Fruit fly (Drosophila melanogaster) whole organism, embryonic: ENCODE results near the gene Ogdh.

ENCODE experiments used
- Ada2b ChIP-seq: fragments of 200-800 bp; sonication (Bioruptor generic); IDR thresholded peaks from 2 replicates; pipeline ENCODE4 v1.3.6; 2022; ENCODE audit warnings: missing biosample characterization, missing genetic modification characterization
- BEAF-32 ChIP-seq: fragments of 200-800 bp; sonication (Bioruptor generic); optimal IDR thresholded peaks from 3 replicates; lab custom pipeline; 2017; ENCODE audit warnings: missing biosample characterization, missing genetic modification characterization, mild to moderate bottlenecking, moderate library complexity, missing genetic modification reagents
- CG10979 ChIP-seq: fragments of 200-800 bp; sonication (Bioruptor generic); optimal IDR thresholded peaks from 2 replicates; lab custom pipeline; 2018; ENCODE audit warnings: missing biosample characterization, mild to moderate bottlenecking, missing genetic modification characterization, moderate library complexity
- CG12299 ChIP-seq: fragments of 200-800 bp; sonication (Bioruptor generic); optimal IDR thresholded peaks from 2 replicates; lab custom pipeline; 2018; ENCODE audit warnings: missing biosample characterization, mild to moderate bottlenecking, missing genetic modification characterization
- CG12769 ChIP-seq: fragments of 200-800 bp; sonication (Bioruptor generic); optimal IDR thresholded peaks from 2 replicates; lab custom pipeline; 2019; ENCODE audit warnings: missing biosample characterization, mild to moderate bottlenecking, missing genetic modification characterization, moderate library complexity
- CG14014 ChIP-seq: fragments of 200-800 bp; sonication (Bioruptor generic); IDR thresholded peaks from 2 replicates; pipeline ENCODE4 v1.3.6; 2022; ENCODE audit warnings: missing biosample characterization, missing genetic modification characterization
- CG1529 ChIP-seq: fragments of 200-800 bp; sonication (Bioruptor generic); optimal IDR thresholded peaks from 3 replicates; lab custom pipeline; 2018; ENCODE audit warnings: missing biosample characterization, missing genetic modification characterization
- CG15479 ChIP-seq: fragments of 200-800 bp; sonication (Bioruptor generic); optimal IDR thresholded peaks from 3 replicates; lab custom pipeline; 2019; ENCODE audit warnings: missing biosample characterization, mild to moderate bottlenecking, missing genetic modification characterization, moderate library complexity
- CG17186 ChIP-seq: fragments of 200-800 bp; sonication (Bioruptor generic); optimal IDR thresholded peaks from 3 replicates; lab custom pipeline; 2017; ENCODE audit warnings: missing biosample characterization, missing genetic modification reagents, missing genetic modification characterization
- CG18262 ChIP-seq: fragments of 200-800 bp; optimal IDR thresholded peaks from 3 replicates; lab custom pipeline; 2019; ENCODE audit warnings: missing biosample characterization, mild to moderate bottlenecking, missing genetic modification characterization, moderate library complexity
- CG18619 ChIP-seq: fragments of 200-800 bp; sonication (Bioruptor generic); optimal IDR thresholded peaks from 3 replicates; lab custom pipeline; 2017; ENCODE audit warnings: missing biosample characterization, mild to moderate bottlenecking, missing genetic modification characterization
- CG30020 ChIP-seq: fragments of 200-800 bp; optimal IDR thresholded peaks from 2 replicates; lab custom pipeline; 2019; ENCODE audit warnings: missing biosample characterization, mild to moderate bottlenecking, missing genetic modification characterization, moderate library complexity
- CG34422 ChIP-seq: fragments of 200-800 bp; sonication (Bioruptor generic); IDR thresholded peaks from 3 replicates; pipeline ENCODE4 v1.3.6; 2022; ENCODE audit warnings: missing biosample characterization, missing genetic modification characterization
- CG6175 ChIP-seq: fragments of 200-800 bp; sonication (Bioruptor generic); IDR thresholded peaks from 3 replicates; pipeline ENCODE4 v1.3.6; 2022; ENCODE audit warnings: missing biosample characterization, missing genetic modification characterization
- CG6683 ChIP-seq: fragments of 200-800 bp; sonication (Bioruptor generic); optimal IDR thresholded peaks from 2 replicates; lab custom pipeline; 2017; ENCODE audit warnings: missing biosample characterization, mild to moderate bottlenecking, missing genetic modification characterization, missing genetic modification reagents
- CG6854 ChIP-seq: fragments of 200-800 bp; sonication (Bioruptor generic); optimal IDR thresholded peaks from 3 replicates; lab custom pipeline; 2017; ENCODE audit warnings: missing biosample characterization, mild to moderate bottlenecking, missing genetic modification characterization
- CG7372 ChIP-seq: fragments of 200-800 bp; sonication (Bioruptor generic); IDR thresholded peaks from 2 replicates; pipeline ENCODE4 v1.3.6; 2022; ENCODE audit warnings: missing biosample characterization, missing genetic modification characterization
- CG9609 ChIP-seq: fragments of 200-800 bp; sonication (Bioruptor generic); optimal IDR thresholded peaks from 3 replicates; lab custom pipeline; 2016; ENCODE audit warnings: missing biosample characterization, missing genetic modification characterization
- Camta ChIP-seq: fragments of 200-800 bp; sonication (Bioruptor generic); optimal IDR thresholded peaks from 2 replicates; lab custom pipeline; 2016; ENCODE audit warnings: missing biosample characterization, missing genetic modification characterization
- Ets97D ChIP-seq: fragments of 200-800 bp; sonication (Bioruptor generic); optimal IDR thresholded peaks from 3 replicates; lab custom pipeline; 2016; ENCODE audit warnings: missing biosample characterization, missing genetic modification characterization
- Max ChIP-seq: fragments of 200-800 bp; sonication (Bioruptor generic); optimal IDR thresholded peaks from 2 replicates; lab custom pipeline; 2016; ENCODE audit warnings: missing biosample characterization, mild to moderate bottlenecking, missing genetic modification characterization
- Meics ChIP-seq: fragments of 200-800 bp; sonication (Bioruptor generic); optimal IDR thresholded peaks from 2 replicates; lab custom pipeline; 2017; ENCODE audit warnings: missing biosample characterization, mild to moderate bottlenecking, missing genetic modification characterization
- NC2β ChIP-seq: fragments of 200-800 bp; sonication (Bioruptor generic); optimal IDR thresholded peaks from 2 replicates; lab custom pipeline; 2016; ENCODE audit warnings: missing biosample characterization, missing genetic modification characterization
- Nf-YA ChIP-seq: fragments of 200-800 bp; sonication (Bioruptor generic); IDR thresholded peaks from 2 replicates; pipeline ENCODE4 v1.3.6; 2022; ENCODE audit warnings: missing biosample characterization, missing genetic modification characterization
- Nf-YB ChIP-seq: fragments of 200-800 bp; sonication (Bioruptor generic); optimal IDR thresholded peaks from 3 replicates; lab custom pipeline; 2019; ENCODE audit warnings: missing biosample characterization, mild to moderate bottlenecking, missing genetic modification characterization, moderate library complexity
- Rfx ChIP-seq: fragments of 200-800 bp; sonication (Bioruptor generic); IDR thresholded peaks from 2 replicates; pipeline ENCODE4 v1.3.6; 2022; ENCODE audit warnings: missing biosample characterization, missing genetic modification characterization
- Scr ChIP-seq: fragments of 200-800 bp; sonication (Bioruptor generic); IDR thresholded peaks from 2 replicates; pipeline ENCODE4 v1.3.6; 2022; ENCODE audit warnings: missing biosample characterization, missing genetic modification characterization; ENCODE audit not compliant: partially characterized antibody
- Six4 ChIP-seq: fragments of 200-800 bp; sonication (Bioruptor generic); optimal IDR thresholded peaks from 2 replicates; lab custom pipeline; 2016; ENCODE audit warnings: missing biosample characterization, missing genetic modification characterization
- Sry-δ ChIP-seq: fragments of 200-800 bp; sonication (Bioruptor generic); optimal IDR thresholded peaks from 2 replicates; lab custom pipeline; 2016; ENCODE audit warnings: missing biosample characterization, missing genetic modification characterization
- Xbp1 ChIP-seq: fragments of 200-800 bp; sonication (Bioruptor generic); optimal IDR thresholded peaks from 3 replicates; lab custom pipeline; 2016; ENCODE audit warnings: missing biosample characterization, mild to moderate bottlenecking, missing genetic modification characterization
- bsh ChIP-seq, 2 experiments: fragments of 200-800 bp; sonication (Bioruptor generic); optimal IDR thresholded peaks; 2 replicates each; lab custom pipeline; 2017 to 2018; ENCODE audit warnings: mild to moderate bottlenecking in 2 of 2, missing biosample characterization in 2 of 2, missing genetic modification characterization in 2 of 2, moderate library complexity in 1 of 2
- chn ChIP-seq: fragments of 200-800 bp; sonication (Bioruptor generic); optimal IDR thresholded peaks from 2 replicates; lab custom pipeline; 2016; ENCODE audit warnings: missing biosample characterization, missing genetic modification characterization
- dan ChIP-seq: fragments of 200-800 bp; sonication (Bioruptor generic); IDR thresholded peaks from 2 replicates; pipeline ENCODE4 v1.3.6; 2022; ENCODE audit warnings: missing biosample characterization, missing genetic modification characterization
- disco-r ChIP-seq: fragments of 200-800 bp; sonication (Bioruptor generic); optimal IDR thresholded peaks from 2 replicates; lab custom pipeline; 2016; ENCODE audit warnings: missing biosample characterization, missing genetic modification characterization
- fd96Cb ChIP-seq: fragments of 200-800 bp; sonication (Bioruptor generic); optimal IDR thresholded peaks from 2 replicates; lab custom pipeline; 2018; ENCODE audit warnings: missing biosample characterization, mild to moderate bottlenecking, missing genetic modification characterization, moderate library complexity
- fru ChIP-seq: fragments of >200 bp; optimal IDR thresholded peaks from 2 replicates; lab custom pipeline; 2017
- gce ChIP-seq: fragments of 200-800 bp; sonication (Bioruptor generic); IDR thresholded peaks from 3 replicates; pipeline ENCODE4 v1.3.6; 2022; ENCODE audit warnings: missing biosample characterization, missing genetic modification characterization
- gro ChIP-seq: fragments of 200-800 bp; sonication (Bioruptor generic); optimal IDR thresholded peaks from 2 replicates; lab custom pipeline; 2016; ENCODE audit warnings: missing biosample characterization, missing genetic modification characterization
- gsb ChIP-seq: fragments of 200-800 bp; sonication (Bioruptor generic); IDR thresholded peaks from 2 replicates; pipeline ENCODE4 v1.3.6; 2022; ENCODE audit warnings: missing biosample characterization, missing genetic modification characterization
- mld ChIP-seq: fragments of 200-800 bp; sonication (Bioruptor generic); IDR thresholded peaks from 3 replicates; pipeline ENCODE4 v1.3.6; 2022; ENCODE audit warnings: missing biosample characterization, missing genetic modification characterization; ENCODE audit not compliant: partially characterized antibody
- odd ChIP-seq: fragments of 200-800 bp; sonication (Bioruptor generic); optimal IDR thresholded peaks from 2 replicates; lab custom pipeline; 2017; ENCODE audit warnings: missing biosample characterization, mild to moderate bottlenecking, missing genetic modification characterization
- pb ChIP-seq: fragments of 200-800 bp; sonication (Bioruptor generic); optimal IDR thresholded peaks from 3 replicates; lab custom pipeline; 2016; ENCODE audit warnings: missing biosample characterization, missing genetic modification characterization
- ro ChIP-seq: fragments of 200-800 bp; sonication (Bioruptor generic); IDR thresholded peaks from 2 replicates; pipeline ENCODE4 v1.3.6; 2022; ENCODE audit warnings: missing biosample characterization, missing genetic modification characterization
- sisA ChIP-seq: fragments of 200-800 bp; sonication (Bioruptor generic); IDR thresholded peaks from 2 replicates; pipeline ENCODE4 v1.3.6; 2022; ENCODE audit warnings: missing biosample characterization, missing genetic modification characterization
- sqz ChIP-seq: fragments of 200-800 bp; sonication (Bioruptor generic); optimal IDR thresholded peaks from 3 replicates; lab custom pipeline; 2018; ENCODE audit warnings: missing biosample characterization, mild to moderate bottlenecking, missing genetic modification characterization
- tap ChIP-seq: fragments of 200-800 bp; optimal IDR thresholded peaks from 3 replicates; lab custom pipeline; 2019; ENCODE audit warnings: missing biosample characterization, mild to moderate bottlenecking, missing genetic modification characterization, moderate library complexity
- tna ChIP-seq: fragments of 200-800 bp; sonication (Bioruptor generic); IDR thresholded peaks from 2 replicates; pipeline ENCODE4 v1.3.6; 2022; ENCODE audit warnings: missing biosample characterization, missing genetic modification characterization; ENCODE audit not compliant: partially characterized antibody
- twi ChIP-seq: fragments of 200-800 bp; optimal IDR thresholded peaks from 2 replicates; lab custom pipeline; 2019; ENCODE audit warnings: missing biosample characterization, mild to moderate bottlenecking, missing genetic modification characterization, moderate library complexity
- zen2 ChIP-seq: fragments of 200-800 bp; sonication (Bioruptor generic); IDR thresholded peaks from 3 replicates; pipeline ENCODE4 v1.3.6; 2022; ENCODE audit warnings: missing biosample characterization, missing genetic modification characterization; ENCODE audit not compliant: partially characterized antibody

Ogdh gene

dm6 chr3L:17012017-17012719 lies 57.5 kb downstream of the Ogdh start, which contains the start of gene CG3764 (continued):
- TF ChIP-seq CG17186 (peak; percentile 91), Sry-δ (GFP tag; lab: Kevin White, UChicago) (peak; percentile 64), pb (peak; percentile 84), CG15479 (GFP tag; lab: Kevin White, UChicago) (no peak), CG6175 (0 out of 3 replicates have a peak, but pooled peaks have one; percentile 15), gce (peak; percentile 60; the same call in 1 of the 3 replicates), Meics (GFP tag; lab: Kevin White, UChicago) (peak; percentile 77), CG9609 (GFP tag; lab: Kevin White, UChicago) (peak; percentile 63), ro (GFP tag; lab: Robert Waterston, UW) (no peak), tap (tag; lab: Kevin White, UChicago) (peak; percentile 76), CG6683 (GFP tag; lab: Kevin White, UChicago) (peak; percentile 68), Xbp1 (peak; percentile 56), dan (no peak), Camta (peak; percentile 82), CG14014 (GFP tag; lab: Robert Waterston, UW) (peak; percentile 71; the same call in 1 of the 2 replicates), CG12769 (peak; percentile 84), odd (GFP tag; lab: Kevin White, UChicago) (peak; percentile 89), NC2β (peak; percentile 85), Scr (GFP tag; lab: Robert Waterston, UW) (peak; percentile 44; the same call in 1 of the 2 replicates), Rfx (GFP tag; lab: Robert Waterston, UW) (peak; percentile 72), zen2 (GFP tag; lab: Robert Waterston, UW) (no peak), mld (GFP tag; lab: Robert Waterston, UW) (no peak), BEAF-32 (GFP tag; lab: Kevin White, UChicago) (peak; percentile 46), CG1529 (peak; percentile 77), CG18262 (tag; lab: Kevin White, UChicago) (peak; percentile 67), Six4 (GFP tag; lab: Kevin White, UChicago) (peak; percentile 52), Max (GFP tag; lab: Kevin White, UChicago) (peak; percentile 72), sqz (GFP tag; lab: Kevin White, UChicago) (peak; percentile 87), CG10979 (tag; lab: Kevin White, UChicago) (peak; percentile 56), bsh (GFP tag; optimal IDR thresholded peaks at IDR 0.05; lab: Kevin White, UChicago) (peak; percentile 24 to 69), Ada2b (GFP tag; lab: Robert Waterston, UW) (peak; percentile 37; the same call in 1 of the 2 replicates), fd96Cb (tag; lab: Kevin White, UChicago) (peak; percentile 6), disco-r (GFP tag; lab: Kevin White, UChicago) (peak; percentile 63), Ets97D (GFP tag; lab: Kevin White, UChicago) (peak; percentile 98), CG18619 (GFP tag; lab: Kevin White, UChicago) (peak; percentile 77), gsb (GFP tag; lab: Robert Waterston, UW) (peak; percentile 63; the same call in 1 of the 2 replicates), CG30020 (tag; lab: Kevin White, UChicago) (peak; percentile 50), Nf-YB (GFP tag; lab: Kevin White, UChicago) (peak; percentile 65), tna (GFP tag; lab: Robert Waterston, UW) (no peak; the same call in 1 of the 2 replicates), CG7372 (GFP tag; lab: Robert Waterston, UW) (peak; percentile 31; the same call in 1 of the 2 replicates), CG12299 (tag; lab: Kevin White, UChicago) (peak; percentile 87), Nf-YA (GFP tag; lab: Robert Waterston, UW) (0 out of 2 replicates have a peak, but pooled peaks have one; percentile 37), CG6854 (GFP tag; lab: Kevin White, UChicago) (peak; percentile 81), sisA (GFP tag; lab: Robert Waterston, UW) (peak; percentile 34; the same call in 1 of the 2 replicates), fru (lab: Kevin White, UChicago) (no peak), CG34422 (GFP tag; lab: Robert Waterston, UW) (peak; percentile 83), gro (peak; percentile 83), chn (GFP tag; lab: Kevin White, UChicago) (peak; percentile 67), twi (tag; lab: Kevin White, UChicago) (peak; percentile 49)
